Fruit fly (Drosophila melanogaster) Kc167 (cell line): Measurements from ENCODE around the gene CG17982.

Experiments
- Myc ChIP-seq: fragments of >200 bp; optimal IDR thresholded peaks from 2 replicates; lab custom pipeline; 2017; ENCODE audit warnings: missing external identifiers
- Sin3A ChIP-seq: fragments of >200 bp; optimal IDR thresholded peaks from 2 replicates; lab custom pipeline; 2018; ENCODE audit warnings: missing external identifiers
- h ChIP-seq: fragments of >200 bp; optimal IDR thresholded peaks from 3 replicates; lab custom pipeline; 2018; ENCODE audit warnings: missing external identifiers
- insv ChIP-seq: fragments of >200 bp; optimal IDR thresholded peaks from 3 replicates; lab custom pipeline; 2018; ENCODE audit warnings: missing external identifiers
- psq ChIP-seq: fragments of >200 bp; optimal IDR thresholded peaks from 2 replicates; lab custom pipeline; 2017; ENCODE audit warnings: missing external identifiers
- ttk ChIP-seq: sonication (Bioruptor generic); optimal IDR thresholded peaks from 2 replicates; lab custom pipeline; 2017; ENCODE audit warnings: missing external identifiers

DNA sequence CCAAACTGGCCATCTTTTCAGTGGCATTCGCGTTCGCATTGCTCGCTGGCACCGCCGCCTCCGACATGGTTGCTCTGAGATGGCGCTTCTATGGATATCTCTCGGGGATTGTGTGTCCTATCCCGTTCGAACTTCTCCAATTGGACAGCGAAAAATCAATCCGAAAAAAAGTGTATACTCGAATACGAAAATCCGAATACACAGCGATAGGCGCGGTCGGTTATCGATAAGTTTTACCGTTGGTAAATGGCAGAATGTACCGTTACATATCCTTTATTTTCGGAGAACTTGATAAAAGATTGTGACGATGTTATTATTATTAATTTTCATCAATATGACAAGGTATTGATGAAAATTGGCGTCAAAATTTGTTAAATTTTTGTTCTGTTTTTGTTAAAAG lies 8.4 kb upstream of the CG17982 start, which contains the start of gene Gbeta5:
- TF ChIP-seq insv (lab: Kevin White, UChicago): no peak
- TF ChIP-seq Myc (lab: Kevin White, UChicago): no peak
- TF ChIP-seq Sin3A (lab: Kevin White, UChicago): no peak
- TF ChIP-seq ttk: no peak
- TF ChIP-seq psq (lab: Kevin White, UChicago): no peak
- TF ChIP-seq h (lab: Kevin White, UChicago): no peak
